Worm (Caenorhabditis elegans): ENCODE results near the gene cest-6.

The cest-6 gene

ce11 chrIV:6880415-6880814, 47.9 kb downstream of the cest-6 start:
- TF ChIP-seq unc-62 (GFP tag; optimal IDR thresholded peaks at IDR 0.05): no peak

- TF ChIP-seq unc-62 (GFP tag; optimal IDR thresholded peaks at IDR 0.05): no peak
Observed at ce11 chrIV:6879666-6880210, 48.6 kb downstream of the cest-6 start.

DNA sequence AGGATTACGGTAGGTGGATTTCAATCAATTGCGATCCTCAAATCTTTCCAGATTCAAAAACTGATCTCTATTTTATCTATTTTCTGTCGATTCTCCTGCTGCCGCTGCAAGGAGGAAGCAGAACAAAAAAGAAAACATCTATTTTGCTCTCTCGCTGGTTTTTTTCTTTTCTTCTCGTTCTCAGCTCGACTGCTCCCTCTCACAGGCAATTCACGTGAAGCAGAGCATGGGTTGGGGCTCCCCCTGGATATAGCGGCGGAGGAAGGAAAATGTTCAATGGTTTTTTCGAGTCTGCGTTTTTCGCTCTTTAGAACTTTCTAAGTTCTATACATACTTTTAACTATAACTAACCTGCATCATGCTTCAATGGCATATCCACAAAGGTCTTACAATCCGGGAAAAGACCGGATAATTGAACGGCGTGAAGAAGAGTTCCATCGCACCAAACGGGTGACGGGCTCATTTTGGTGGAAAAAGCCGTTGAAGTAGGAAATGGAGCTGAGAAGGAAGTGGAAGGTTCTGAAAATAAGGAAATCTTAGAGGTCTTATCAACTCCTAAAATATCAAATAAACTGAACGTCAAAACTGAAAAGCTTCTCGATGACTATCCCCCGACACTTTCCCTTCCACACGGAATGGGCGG, 49.3 kb downstream of the cest-6 start:
- TF ChIP-seq unc-62 (GFP tag; optimal IDR thresholded peaks at IDR 0.05): no peak

Data from whole organism, dauer.